Worm (Caenorhabditis elegans): ENCODE results near the gene Y47D7A.11.

Gene Y47D7A.11

DNA sequence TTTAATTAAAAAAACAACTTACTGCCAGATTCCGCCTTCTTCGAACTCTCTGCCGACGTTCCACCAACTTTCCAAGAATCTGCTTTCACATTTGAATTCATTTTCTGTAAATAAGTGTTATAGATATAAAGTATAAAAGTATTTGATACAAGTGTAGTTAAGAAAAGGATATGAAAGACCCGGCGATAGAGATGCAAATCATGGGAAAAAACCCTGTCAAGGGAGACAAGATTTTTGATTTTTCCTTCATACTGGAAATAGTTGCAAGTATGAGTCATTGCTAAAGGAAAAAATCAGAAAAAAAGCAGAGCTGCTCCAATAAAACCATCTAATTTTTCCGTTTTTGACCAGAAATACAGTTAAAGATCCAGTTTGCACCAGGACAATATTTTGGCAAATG, 31.8 kb downstream of the Y47D7A.11 start, which contains the start of gene F13A2.3:
TSS of gene F13A2.3 (minus strand) at position 101 of the 400 bp plus-strand sequence.
- no peak for TF ChIP-seq nhr-28 (tag; optimal IDR thresholded peaks at IDR 0.05)
- no peak for TF ChIP-seq nfya-1 (tag; optimal IDR thresholded peaks at IDR 0.05; ENCODE audit: insufficient read depth)
- no peak for TF ChIP-seq unc-62 (GFP tag; optimal IDR thresholded peaks at IDR 0.05)
- TF ChIP-seq nhr-43 (tag; optimal IDR thresholded peaks at IDR 0.05; ENCODE audit: poor library complexity, severe bottlenecking) = no peak
- TF ChIP-seq nhr-12 (tag; optimal IDR thresholded peaks at IDR 0.05) = no peak
- no peak for TF ChIP-seq elt-2 (tag; optimal IDR thresholded peaks at IDR 0.05)
- no peak for TF ChIP-seq fkh-10 (GFP tag; optimal IDR thresholded peaks at IDR 0.05)
- TF ChIP-seq pha-4 (tag; optimal IDR thresholded peaks at IDR 0.05) = no peak
- no peak for TF ChIP-seq unc-39 (tag; optimal IDR thresholded peaks at IDR 0.05)
- TF ChIP-seq egl-5 (tag; optimal IDR thresholded peaks at IDR 0.05) = no peak
- TF ChIP-seq hmg-11 (tag; optimal IDR thresholded peaks at IDR 0.05) = no peak

DNA sequence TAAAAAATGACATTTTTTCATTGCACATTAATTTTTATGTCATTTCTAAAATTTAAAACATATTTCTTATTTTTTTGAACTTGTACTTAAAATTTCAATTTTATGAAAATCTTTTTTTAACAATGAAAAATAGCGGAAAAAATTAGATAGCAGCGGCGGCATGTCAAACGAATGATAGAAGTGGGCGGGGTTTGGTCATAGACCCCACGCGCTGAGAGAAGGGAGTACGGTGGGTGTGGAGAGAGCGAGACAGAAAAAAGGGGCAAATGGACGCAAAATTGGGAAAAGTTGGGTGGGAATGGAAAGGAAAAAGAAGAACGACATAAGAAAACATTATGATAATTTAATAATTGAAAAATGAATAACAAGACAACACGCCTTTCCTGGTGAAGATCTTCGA, 40.2 kb downstream of the Y47D7A.11 start:
- TF ChIP-seq nfya-1 (tag; optimal IDR thresholded peaks at IDR 0.05; ENCODE audit: insufficient read depth) (peak; percentile 93), ztf-4 (tag; optimal IDR thresholded peaks at IDR 0.05) (no peak)

DNA sequence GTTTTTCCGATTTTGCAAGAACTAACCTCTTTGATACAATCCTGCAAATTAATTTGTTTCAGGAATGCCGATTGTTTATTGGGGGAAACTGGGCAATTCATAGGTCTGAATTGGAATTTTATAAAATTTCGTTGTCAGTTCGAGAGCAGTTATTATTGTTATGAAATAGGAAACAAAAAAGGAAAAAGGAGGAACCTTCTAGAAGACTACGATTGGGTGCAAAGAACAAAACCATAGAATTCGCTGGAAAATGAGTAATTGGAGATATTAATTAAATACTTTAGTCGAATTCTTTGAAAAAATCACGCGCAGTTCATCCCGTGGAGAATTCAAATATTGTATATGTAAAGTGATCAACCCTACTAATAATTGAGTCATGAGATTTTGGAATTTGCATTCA, 40.7 kb downstream of the Y47D7A.11 start, which contains the start of gene F13A2.9:
TSS of gene F13A2.9 (minus strand) at position 101 of the 400 bp plus-strand sequence.
- TF ChIP-seq fkh-10 (GFP tag; optimal IDR thresholded peaks at IDR 0.05) = no peak

DNA sequence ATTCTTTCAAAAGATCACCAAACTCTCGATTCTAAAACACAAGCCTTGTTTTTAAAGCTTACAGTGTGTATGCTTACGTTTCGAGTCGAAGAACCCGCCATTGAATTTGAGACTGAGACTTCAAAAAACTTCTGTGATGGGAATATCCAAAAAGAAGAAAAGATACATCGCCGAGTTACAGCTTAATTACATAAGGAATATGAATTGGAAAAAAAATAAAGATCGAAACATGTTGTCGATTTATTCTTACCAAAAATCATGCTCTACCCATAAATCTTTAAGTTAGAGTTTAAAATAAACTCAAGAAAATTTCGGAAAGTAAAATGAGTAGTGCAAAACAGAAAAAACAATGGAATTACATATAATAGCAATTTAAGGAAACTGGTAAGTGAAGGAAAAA, 41.9 kb downstream of the Y47D7A.11 start, which contains the start of gene F13A2.10:
TSS of gene F13A2.10 (minus strand) at position 101 of the 400 bp plus-strand sequence.
- TF ChIP-seq aly-2 (tag; optimal IDR thresholded peaks at IDR 0.05) (no peak), nhr-43 (tag; optimal IDR thresholded peaks at IDR 0.05; ENCODE audit: poor library complexity, severe bottlenecking) (no peak), egl-5 (tag; optimal IDR thresholded peaks at IDR 0.05) (no peak), ceh-16 (tag; optimal IDR thresholded peaks at IDR 0.05) (no peak), ama-1 (optimal IDR thresholded peaks at IDR 0.05) (no peak), mml-1 (tag; optimal IDR thresholded peaks at IDR 0.05) (no peak)

DNA sequence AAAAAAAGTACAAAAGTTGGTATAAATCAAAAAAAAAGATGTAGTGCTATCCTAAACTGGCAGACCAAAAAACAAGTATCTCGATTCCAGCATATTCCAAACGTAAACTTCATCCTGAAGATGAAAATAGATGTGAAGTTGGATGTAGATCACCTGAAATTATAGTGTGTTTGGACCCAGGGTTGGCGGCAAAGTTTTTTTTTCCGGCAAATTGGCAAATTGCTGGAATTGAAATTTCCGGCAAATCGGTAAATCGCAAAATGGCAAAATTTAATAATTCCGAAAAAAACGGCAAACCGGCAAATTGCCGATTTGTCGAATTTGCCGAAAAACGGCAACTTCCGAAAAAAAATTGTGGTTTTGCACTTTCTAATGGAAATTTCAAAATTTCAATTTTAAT, 43.6 kb downstream of the Y47D7A.11 start, which contains the start of gene F13A2.2:
TSS of gene F13A2.2 (minus strand) at position 101 of the 400 bp plus-strand sequence.
- TF ChIP-seq ceh-82 (tag; optimal IDR thresholded peaks at IDR 0.05) = no peak
- TF ChIP-seq unc-62 (GFP tag; optimal IDR thresholded peaks at IDR 0.05) = no peak
- TF ChIP-seq eor-1 (tag; optimal IDR thresholded peaks at IDR 0.05) = no peak
- TF ChIP-seq nhr-12 (tag; optimal IDR thresholded peaks at IDR 0.05) = no peak
- TF ChIP-seq jun-1 (tag; optimal IDR thresholded peaks at IDR 0.05) = no peak
- TF ChIP-seq nhr-77 (tag; optimal IDR thresholded peaks at IDR 0.05) = no peak
- no peak for TF ChIP-seq hmg-11 (tag; optimal IDR thresholded peaks at IDR 0.05)
- no peak for TF ChIP-seq egl-5 (tag; optimal IDR thresholded peaks at IDR 0.05)
- no peak for TF ChIP-seq zag-1 (tag; optimal IDR thresholded peaks at IDR 0.05)
- no peak for TF ChIP-seq nfya-1 (tag; optimal IDR thresholded peaks at IDR 0.05; ENCODE audit: insufficient read depth)
- TF ChIP-seq ceh-28 (tag; optimal IDR thresholded peaks at IDR 0.05) = no peak

DNA sequence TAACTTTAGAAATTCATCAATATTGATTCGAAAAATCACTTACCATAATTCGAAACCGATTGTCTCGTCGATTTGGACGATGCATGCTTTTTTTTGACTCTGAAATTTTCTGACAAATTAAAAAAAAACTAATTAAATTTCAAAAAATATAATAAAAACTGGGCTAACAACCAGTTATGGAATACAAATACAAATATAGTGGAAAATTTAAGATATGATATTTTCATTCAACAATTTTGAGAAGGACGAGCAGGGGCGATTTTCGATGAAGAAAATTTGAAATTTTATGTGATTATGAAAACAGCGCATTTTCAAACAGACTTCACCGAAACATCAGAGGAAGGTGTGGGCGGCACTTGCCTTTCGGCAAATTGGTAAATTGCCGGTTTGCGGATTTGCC, 45.8 kb downstream of the Y47D7A.11 start, which contains the start of gene F13A2.1:
TSS of gene F13A2.1 (minus strand) at position 101 of the 400 bp plus-strand sequence.
- TF ChIP-seq egl-27 (tag; optimal IDR thresholded peaks at IDR 0.05) (no peak), fkh-2 (tag; optimal IDR thresholded peaks at IDR 0.05) (no peak), skn-1 (tag; optimal IDR thresholded peaks at IDR 0.05) (no peak), snpc-4 (tag; optimal IDR thresholded peaks at IDR 0.05) (no peak), pqm-1 (tag; optimal IDR thresholded peaks at IDR 0.05) (no peak), ama-1 (optimal IDR thresholded peaks at IDR 0.05) (no peak)

Data from whole organism, L3 larva.